Fruit fly (Drosophila melanogaster): ENCODE measurements around the gene CG15599.

Gene CG15599

dm6 chrX:15639929-15640328 lies 48.7 kb downstream of the CG15599 start (continued):
- TF ChIP-seq CG15696 (tag; optimal IDR thresholded peaks at IDR 0.05), result peak; percentile 7
- no peak for TF ChIP-seq lbe (GFP tag; optimal IDR thresholded peaks at IDR 0.05)
- no peak for TF ChIP-seq CG10147 (GFP tag; optimal IDR thresholded peaks at IDR 0.05)
- no peak for TF ChIP-seq CG4360 (GFP tag; IDR thresholded peaks at IDR 0.05)
- no peak for TF ChIP-seq ac (GFP tag; optimal IDR thresholded peaks at IDR 0.05)
- TF ChIP-seq sisA (GFP tag; IDR thresholded peaks at IDR 0.05), result no peak
- TF ChIP-seq CG17802 (tag; optimal IDR thresholded peaks at IDR 0.05), result no peak
- no peak for TF ChIP-seq CG33557 (GFP tag; optimal IDR thresholded peaks at IDR 0.05)
- TF ChIP-seq CG11723 (GFP tag; optimal IDR thresholded peaks at IDR 0.05), result no peak
- no peak for TF ChIP-seq CG1832 (GFP tag; optimal IDR thresholded peaks at IDR 0.05)
- no peak for TF ChIP-seq CG7786 (GFP tag; optimal IDR thresholded peaks at IDR 0.05)
- peak; percentile 24 for TF ChIP-seq CG15514 (GFP tag; optimal IDR thresholded peaks at IDR 0.05)
- no peak for TF ChIP-seq exex (tag; optimal IDR thresholded peaks at IDR 0.05)
- TF ChIP-seq lov (optimal IDR thresholded peaks at IDR 0.05), result no peak
- no peak for TF ChIP-seq lov (GFP tag; IDR thresholded peaks at IDR 0.05)
- peak; percentile 38 for TF ChIP-seq ATbp (GFP tag; optimal IDR thresholded peaks at IDR 0.05)
- TF ChIP-seq Awh (GFP tag; IDR thresholded peaks at IDR 0.05), result no peak

- TF ChIP-seq crp (GFP tag; optimal IDR thresholded peaks at IDR 0.05), result no peak
- TF ChIP-seq CG9797 (GFP tag; optimal IDR thresholded peaks at IDR 0.05), result no peak
- TF ChIP-seq Vsx1 (GFP tag; optimal IDR thresholded peaks at IDR 0.05), result no peak
- no peak for TF ChIP-seq Eip74EF (GFP tag; optimal IDR thresholded peaks at IDR 0.05)
- TF ChIP-seq lbe (GFP tag; optimal IDR thresholded peaks at IDR 0.05), result no peak
- TF ChIP-seq CG9817 (tag; optimal IDR thresholded peaks at IDR 0.05), result no peak
- TF ChIP-seq Ets65A (GFP tag), result no peak
- TF ChIP-seq bsh (GFP tag; optimal IDR thresholded peaks at IDR 0.05), result peak in 1 of 2 experiments; percentile 40
- no peak for TF ChIP-seq CG8290 (GFP tag; optimal IDR thresholded peaks at IDR 0.05)
- TF ChIP-seq CG8290 (tag; optimal IDR thresholded peaks at IDR 0.05), result no peak
- TF ChIP-seq fd102C (GFP tag; optimal IDR thresholded peaks at IDR 0.05), result no peak
- TF ChIP-seq cato (GFP tag; optimal IDR thresholded peaks at IDR 0.05; ENCODE audit: borderline replicate concordance), result no peak
- TF ChIP-seq sens (GFP tag), result peak; percentile 27
- no peak for TF ChIP-seq CG18764 (GFP tag; optimal IDR thresholded peaks at IDR 0.05)
- TF ChIP-seq Drgx (GFP tag; IDR thresholded peaks at IDR 0.05), result peak; percentile 65
These were observed 49.6 kb downstream of the CG15599 start for dm6 chrX:15639017-15639416.

All from whole organism, embryonic.